Comparison of ENCODE assay signal across 4 worm cellular contexts in genomic region chrII:5237699-5238098, ce11.
TF ChIP-seq lines count a peak whose summit lies in the region.

No protein-coding gene starts in this region.

TF ChIP-seq in whole organism, L1 larva, 84 proteins besides CTCF, POLR2A, EP300 and RAD21 (continued from another document):
- TF ChIP-seq fos-1 (tag; optimal IDR thresholded peaks at IDR 0.05; lab: Kevin White, UChicago) (no peak), skn-1 (tag; optimal IDR thresholded peaks at IDR 0.05; lab: Kevin White, UChicago) (peak; percentile 13), alr-1 (tag; optimal IDR thresholded peaks at IDR 0.05; lab: Kevin White, UChicago; ENCODE audit: borderline replicate concordance) (no peak), nhr-90 (tag; optimal IDR thresholded peaks at IDR 0.05; lab: Kevin White, UChicago; ENCODE audit: poor library complexity) (peak; percentile 21), nhr-12 (tag; optimal IDR thresholded peaks at IDR 0.05; lab: Kevin White, UChicago) (no peak), lin-35 (GFP tag; optimal IDR thresholded peaks at IDR 0.05; lab: Kevin White, UChicago) (peak in 1 of 2 experiments; percentile 61), snu-23 (GFP tag; optimal IDR thresholded peaks at IDR 0.05; lab: Kevin White, UChicago) (peak; percentile 45), efl-1 (optimal IDR thresholded peaks at IDR 0.05; lab: Kevin White, UChicago) (peak in 1 of 2 experiments; percentile 24), efl-1 (GFP tag; optimal IDR thresholded peaks at IDR 0.05 in 1 of 2; lab: Kevin White, UChicago) (peak; percentile 6 to 92), snpc-4 (tag; optimal IDR thresholded peaks at IDR 0.05; lab: Kevin White, UChicago) (no peak), rnt-1 (tag; optimal IDR thresholded peaks at IDR 0.05; lab: Kevin White, UChicago) (peak; percentile 43), dpl-1 (GFP tag; optimal IDR thresholded peaks at IDR 0.05; lab: Kevin White, UChicago) (peak in 1 of 3 experiments; percentile 18)

TF ChIP-seq in whole organism, L4 larva, 104 proteins besides CTCF, POLR2A, EP300 and RAD21 (continued from another document):
- TF ChIP-seq dmd-8 (GFP tag; IDR thresholded peaks at IDR 0.05; lab: Robert Waterston, UW): peak; percentile 73; the same call in 1 of the 2 replicates
- TF ChIP-seq dve-1 (tag; optimal IDR thresholded peaks at IDR 0.05; lab: Kevin White, UChicago; ENCODE audit: insufficient read depth): peak; percentile 36
- peak in 1 of 2 experiments; percentile 66 for TF ChIP-seq unc-62 (GFP tag; optimal IDR thresholded peaks at IDR 0.05 in 1 of 2; lab: Kevin White, UChicago)
- no peak for TF ChIP-seq unc-62 (tag; optimal IDR thresholded peaks at IDR 0.05; lab: Kevin White, UChicago)
- peak; percentile 56; the same call in 1 of the 2 replicates for TF ChIP-seq pha-4 (GFP tag; IDR thresholded peaks at IDR 0.05; lab: Robert Waterston, UW)
- TF ChIP-seq pha-4 (tag; optimal IDR thresholded peaks at IDR 0.05; lab: Kevin White, UChicago): no peak
- TF ChIP-seq R02D3.7 (tag; optimal IDR thresholded peaks at IDR 0.05; lab: Kevin White, UChicago): no peak
- TF ChIP-seq pqm-1 (tag; optimal IDR thresholded peaks at IDR 0.05; lab: Kevin White, UChicago): no peak
- TF ChIP-seq arid-1 (GFP tag; conservative IDR thresholded peaks at IDR 0.05; lab: Robert Waterston, UW): 0 out of 2 replicates have a peak, but pooled peaks have one; percentile 25

TF ChIP-seq in whole organism, early embryonic, 17 proteins besides CTCF, POLR2A, EP300 and RAD21 (continued from another document):
- TF ChIP-seq ceh-36 (tag; optimal IDR thresholded peaks at IDR 0.05; lab: Kevin White, UChicago) (no peak), ama-1 (optimal IDR thresholded peaks at IDR 0.05; lab: Kevin White, UChicago) (no peak)

TF ChIP-seq in whole organism, young adult, 124 proteins besides CTCF, POLR2A, EP300 and RAD21 (continued from another document):
- TF ChIP-seq let-607 (tag; optimal IDR thresholded peaks at IDR 0.05; lab: Kevin White, UChicago) (no peak), dpff-1 (tag; optimal IDR thresholded peaks at IDR 0.05; lab: Kevin White, UChicago) (no peak), pha-4 (tag; optimal IDR thresholded peaks at IDR 0.05; lab: Kevin White, UChicago) (no peak), ceh-91 (GFP tag; IDR thresholded peaks at IDR 0.05; lab: Robert Waterston, UW) (no peak), fkh-3 (tag; optimal IDR thresholded peaks at IDR 0.05; lab: Kevin White, UChicago) (no peak), pbrm-1 (GFP tag; IDR thresholded peaks at IDR 0.05; lab: Robert Waterston, UW) (peak; percentile 78), Y53G8AR.9 (GFP tag; conservative IDR thresholded peaks at IDR 0.05; lab: Robert Waterston, UW) (no peak), madf-10 (tag; optimal IDR thresholded peaks at IDR 0.05; lab: Kevin White, UChicago) (no peak), lsl-1 (GFP tag; optimal IDR thresholded peaks at IDR 0.05; lab: Kevin White, UChicago) (peak; percentile 31), ccch-3 (GFP tag; optimal IDR thresholded peaks at IDR 0.05; lab: Kevin White, UChicago) (no peak), zim-3 (tag; optimal IDR thresholded peaks at IDR 0.05; lab: Kevin White, UChicago) (no peak), F57C9.4 (tag; optimal IDR thresholded peaks at IDR 0.05; lab: Kevin White, UChicago) (no peak), nhr-90 (tag; optimal IDR thresholded peaks at IDR 0.05; lab: Kevin White, UChicago) (peak; percentile 1), ZK185.1 (tag; optimal IDR thresholded peaks at IDR 0.05; lab: Kevin White, UChicago; ENCODE audit: poor library complexity, severe bottlenecking) (peak; percentile 46), snpc-3.4 (tag; optimal IDR thresholded peaks at IDR 0.05; lab: Kevin White, UChicago) (peak; percentile 4), athp-1 (tag; optimal IDR thresholded peaks at IDR 0.05; lab: Kevin White, UChicago) (no peak), gei-17 (GFP tag; optimal IDR thresholded peaks at IDR 0.05; lab: Kevin White, UChicago) (no peak), K11D2.4 (GFP tag; IDR thresholded peaks at IDR 0.05; lab: Robert Waterston, UW) (no peak), chd-7 (tag; optimal IDR thresholded peaks at IDR 0.05; lab: Kevin White, UChicago) (no peak), T07F8.4 (tag; optimal IDR thresholded peaks at IDR 0.05; lab: Kevin White, UChicago) (no peak), ztf-25 (GFP tag; IDR thresholded peaks at IDR 0.05; lab: Robert Waterston, UW) (peak; percentile 64; the same call in 1 of the 2 replicates), die-1 (tag; optimal IDR thresholded peaks at IDR 0.05; lab: Kevin White, UChicago) (peak; percentile 33), hmg-20 (GFP tag; IDR thresholded peaks at IDR 0.05; lab: Robert Waterston, UW) (no peak), zfh-2 (GFP tag; conservative IDR thresholded peaks at IDR 0.05; lab: Robert Waterston, UW) (no peak), ztf-22 (GFP tag; optimal IDR thresholded peaks at IDR 0.05; lab: Kevin White, UChicago) (no peak), tbp1 (GFP tag; optimal IDR thresholded peaks at IDR 0.05; lab: Kevin White, UChicago) (peak; percentile 93), lag-1 (GFP tag; IDR thresholded peaks at IDR 0.05; lab: Robert Waterston, UW) (no peak), madf-8 (GFP tag; conservative IDR thresholded peaks at IDR 0.05; lab: Robert Waterston, UW) (no peak), ceh-100 (GFP tag; IDR thresholded peaks at IDR 0.05; lab: Robert Waterston, UW) (peak; percentile 29; the same call in 1 of the 2 replicates), efl-1 (GFP tag; optimal IDR thresholded peaks at IDR 0.05; lab: Kevin White, UChicago) (no peak), lir-1 (GFP tag; conservative IDR thresholded peaks at IDR 0.05; lab: Robert Waterston, UW) (no peak), F39B2.1 (GFP tag; IDR thresholded peaks at IDR 0.05; lab: Robert Waterston, UW) (no peak), aptf-3 (GFP tag; IDR thresholded peaks at IDR 0.05; lab: Robert Waterston, UW) (no peak), rpc-1 (optimal IDR thresholded peaks at IDR 0.05; lab: Kevin White, UChicago) (peak; percentile 61), rpc-1 (tag; optimal IDR thresholded peaks at IDR 0.05; lab: Kevin White, UChicago) (peak; percentile 75), ztf-26 (tag; optimal IDR thresholded peaks at IDR 0.05; lab: Kevin White, UChicago) (no peak), T26A5.8 (tag; optimal IDR thresholded peaks at IDR 0.05; lab: Kevin White, UChicago) (no peak), egl-18 (GFP tag; IDR thresholded peaks at IDR 0.05; lab: Robert Waterston, UW) (no peak), nfyb-1 (GFP tag; IDR thresholded peaks at IDR 0.05; lab: Robert Waterston, UW) (peak; percentile 80), atf-7 (tag; optimal IDR thresholded peaks at IDR 0.05; lab: Kevin White, UChicago) (no peak), ztf-18 (tag; optimal IDR thresholded peaks at IDR 0.05; lab: Kevin White, UChicago) (peak; percentile 4), bed-2 (GFP tag; IDR thresholded peaks at IDR 0.05; lab: Robert Waterston, UW) (no peak), lin-40 (tag; optimal IDR thresholded peaks at IDR 0.05; lab: Kevin White, UChicago) (no peak), nfya-2 (GFP tag; IDR thresholded peaks at IDR 0.05; lab: Robert Waterston, UW) (no peak), nfya-1 (tag; optimal IDR thresholded peaks at IDR 0.05; lab: Kevin White, UChicago; ENCODE audit: borderline replicate concordance, insufficient read depth) (no peak), F52B5.7 (tag; optimal IDR thresholded peaks at IDR 0.05; lab: Kevin White, UChicago) (no peak), hrde-1 (tag; optimal IDR thresholded peaks at IDR 0.05; lab: Kevin White, UChicago; ENCODE audit: borderline replicate concordance) (no peak), nhr-80 (tag; optimal IDR thresholded peaks at IDR 0.05; lab: Kevin White, UChicago) (peak; percentile 18), B0336.3 (GFP tag; IDR thresholded peaks at IDR 0.05; lab: Robert Waterston, UW) (no peak), akir-1 (GFP tag; optimal IDR thresholded peaks at IDR 0.05; lab: Kevin White, UChicago) (no peak), F57A8.1 (GFP tag; optimal IDR thresholded peaks at IDR 0.05; lab: Kevin White, UChicago) (no peak), K12H6.12 (tag; optimal IDR thresholded peaks at IDR 0.05; lab: Kevin White, UChicago) (no peak), Y53F4B.3 (GFP tag; IDR thresholded peaks at IDR 0.05; lab: Robert Waterston, UW) (no peak), egl-44 (GFP tag; IDR thresholded peaks at IDR 0.05; lab: Robert Waterston, UW) (no peak), nhr-120 (GFP tag; IDR thresholded peaks at IDR 0.05; lab: Robert Waterston, UW) (no peak), sea-2 (GFP tag; IDR thresholded peaks at IDR 0.05; lab: Robert Waterston, UW) (no peak), dox-1 (GFP tag; IDR thresholded peaks at IDR 0.05; lab: Robert Waterston, UW) (peak; percentile 64; the same call in 1 of the 2 replicates), madf-6 (GFP tag; IDR thresholded peaks at IDR 0.05; lab: Robert Waterston, UW) (peak; percentile 52; the same call in 1 of the 2 replicates), snpc-1.3 (tag; optimal IDR thresholded peaks at IDR 0.05; lab: Kevin White, UChicago; ENCODE audit: insufficient read depth) (no peak), F37B4.10 (GFP tag; IDR thresholded peaks at IDR 0.05; lab: Robert Waterston, UW) (no peak), unc-62 (GFP tag; optimal IDR thresholded peaks at IDR 0.05; lab: Kevin White, UChicago) (no peak), B0261.1 (tag; optimal IDR thresholded peaks at IDR 0.05; lab: Kevin White, UChicago) (peak; percentile 82), him-1 (tag; optimal IDR thresholded peaks at IDR 0.05; lab: Kevin White, UChicago) (peak; percentile 70), F49E8.2 (tag; optimal IDR thresholded peaks at IDR 0.05; lab: Kevin White, UChicago; ENCODE audit: insufficient read depth) (no peak), attf-5 (GFP tag; optimal IDR thresholded peaks at IDR 0.05; lab: Kevin White, UChicago) (peak; percentile 36), ceh-58 (GFP tag; IDR thresholded peaks at IDR 0.05; lab: Robert Waterston, UW) (no peak), hsf-1 (GFP tag; IDR thresholded peaks at IDR 0.05; lab: Robert Waterston, UW) (no peak), somi-1 (GFP tag; optimal IDR thresholded peaks at IDR 0.05; lab: Kevin White, UChicago) (no peak), aptf-2 (GFP tag; conservative IDR thresholded peaks at IDR 0.05; lab: Robert Waterston, UW) (no peak), ceh-79 (tag; optimal IDR thresholded peaks at IDR 0.05; lab: Kevin White, UChicago) (no peak)
